Worm (Caenorhabditis elegans) whole organism, young adult: ENCODE data around the gene B0310.1.

Experiments used
- F57A8.1 ChIP-seq: fragments of 200-800 bp; sonication (Bioruptor generic); optimal IDR thresholded peaks from 2 replicates; lab custom pipeline; 2018; ENCODE audit warnings: mild to moderate bottlenecking, missing genetic modification characterization, moderate library complexity, missing compliant biosample characterization
- dox-1 ChIP-seq: fragments of 200-800 bp; sonication (Bioruptor generic); IDR thresholded peaks from 2 replicates; pipeline ENCODE4 v1.3.6; 2022; ENCODE audit warnings: missing genetic modification reagents, missing genetic modification characterization, missing compliant biosample characterization

DNA sequence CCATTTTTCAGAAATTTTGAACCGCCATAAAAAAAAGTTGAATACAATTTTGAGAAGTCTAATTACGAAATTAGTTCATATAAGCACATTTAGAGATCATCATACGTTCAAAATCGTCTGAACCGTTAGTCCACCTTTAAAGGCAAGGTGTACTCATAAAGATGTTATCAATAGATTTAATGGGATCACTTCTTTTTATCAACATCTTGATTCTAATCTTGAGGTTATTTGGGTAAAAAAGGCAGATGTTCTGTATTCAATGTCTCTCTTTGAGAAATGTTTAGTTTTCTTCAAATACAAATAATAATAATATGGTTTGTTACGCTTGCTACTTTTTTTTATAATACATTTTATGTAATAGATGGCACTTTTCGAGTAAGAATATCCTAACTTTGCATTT is 33.7 kb upstream of the B0310.1 start:
- TF ChIP-seq dox-1 (GFP tag; lab: Robert Waterston, UW) (no peak), F57A8.1 (GFP tag; lab: Kevin White, UChicago) (no peak)
